Worm (Caenorhabditis elegans): ENCODE data around the gene K07E3.1.

Gene K07E3.1

DNA sequence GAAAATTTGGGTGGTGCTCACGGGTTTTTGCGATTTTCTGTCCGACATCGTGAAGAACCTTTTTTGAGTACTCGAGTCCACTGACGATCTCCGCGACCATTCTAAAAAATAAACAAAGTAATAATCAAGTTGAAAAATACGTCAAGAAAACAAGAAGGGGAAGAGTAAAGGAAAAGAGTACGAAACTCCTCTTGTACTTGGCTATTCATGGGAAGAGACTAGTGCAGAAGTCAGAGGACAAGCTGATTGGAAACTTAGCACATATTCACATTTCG lies 23.9 kb upstream of the K07E3.1 start, which contains the start of gene dao-3:
Gene dao-3, minus strand, starts transcription at position 101 of the 275 bp plus-strand sequence.
- TF ChIP-seq nhr-28 (tag; optimal IDR thresholded peaks at IDR 0.05) (no peak), vab-7 (GFP tag; IDR thresholded peaks at IDR 0.05) (no peak), D1046.2 (GFP tag; IDR thresholded peaks at IDR 0.05) (no peak), zag-1 (tag; optimal IDR thresholded peaks at IDR 0.05) (no peak), nhr-111 (GFP tag; optimal IDR thresholded peaks at IDR 0.05) (no peak), mes-2 (tag; optimal IDR thresholded peaks at IDR 0.05; ENCODE audit: poor library complexity, severe bottlenecking) (no peak), lin-15B (tag; optimal IDR thresholded peaks at IDR 0.05) (no peak), tra-1 (GFP tag; IDR thresholded peaks at IDR 0.05) (no peak), ztf-11 (tag; optimal IDR thresholded peaks at IDR 0.05) (no peak), ceh-32 (tag; optimal IDR thresholded peaks at IDR 0.05; ENCODE audit: poor library complexity) (no peak), hif-1 (tag; optimal IDR thresholded peaks at IDR 0.05) (no peak), lsy-2 (tag; optimal IDR thresholded peaks at IDR 0.05) (no peak), F26F4.8 (GFP tag; conservative IDR thresholded peaks at IDR 0.05) (no peak)

DNA sequence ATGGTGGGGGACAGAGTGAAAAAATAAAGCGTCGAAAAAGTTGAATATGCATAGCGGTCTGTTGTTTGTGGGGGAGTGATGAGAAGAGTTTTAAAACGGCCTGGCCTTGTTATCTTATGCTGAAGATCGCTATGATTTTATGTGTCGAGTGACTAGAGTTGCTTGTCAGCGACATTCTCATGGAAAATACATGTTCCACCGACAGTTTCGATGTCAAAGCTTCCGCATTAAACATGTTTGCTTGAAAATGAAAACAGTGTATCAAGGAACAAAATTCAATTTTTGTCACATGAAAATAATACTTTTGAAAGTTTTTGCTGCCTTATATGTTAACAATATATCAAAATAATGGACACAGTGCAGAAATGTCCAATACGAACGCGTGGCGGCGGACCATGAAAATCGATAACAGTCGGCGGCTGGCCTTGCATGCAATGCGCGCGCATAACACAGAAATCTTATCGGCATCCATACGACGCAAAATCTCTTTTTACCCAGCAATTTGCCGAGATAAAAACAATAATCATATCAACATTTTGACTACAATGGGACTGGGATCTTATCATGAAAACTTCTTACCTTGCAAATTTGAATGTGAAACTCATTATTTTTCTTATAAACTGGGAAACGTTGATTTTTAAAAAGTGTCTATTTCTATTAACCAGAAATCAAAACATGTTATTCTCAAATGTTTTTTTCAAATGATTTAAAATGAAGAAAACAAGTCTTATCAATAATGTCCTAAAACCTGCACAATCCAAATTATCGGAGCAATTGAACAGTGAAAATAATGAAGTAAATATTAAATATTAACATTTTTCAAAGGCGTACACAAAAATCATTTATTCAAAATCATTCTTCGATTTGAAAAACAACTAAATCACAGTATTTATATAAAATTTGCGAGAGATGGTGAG lies 23.3 kb upstream of the K07E3.1 start:
- peak; percentile 47; the same call in 1 of the 2 replicates for TF ChIP-seq T26A8.4 (GFP tag; IDR thresholded peaks at IDR 0.05)
- peak; percentile 45 for TF ChIP-seq mep-1 (tag; optimal IDR thresholded peaks at IDR 0.05)
- TF ChIP-seq zfp-3 (GFP tag; conservative IDR thresholded peaks at IDR 0.05), result peak; percentile 89; the same call in 1 of the 2 replicates
- TF ChIP-seq hlh-11 (tag; optimal IDR thresholded peaks at IDR 0.05), result peak; percentile 15
- no peak for TF ChIP-seq ceh-32 (tag; optimal IDR thresholded peaks at IDR 0.05; ENCODE audit: poor library complexity)
- peak; percentile 87 for TF ChIP-seq aha-1 (tag)
- peak in 1 of 2 experiments; percentile 19 for TF ChIP-seq lsy-2 (tag; optimal IDR thresholded peaks at IDR 0.05)
- TF ChIP-seq T20F7.1 (GFP tag; optimal IDR thresholded peaks at IDR 0.05), result peak; percentile 2
- no peak for TF ChIP-seq zag-1 (tag; optimal IDR thresholded peaks at IDR 0.05)
- TF ChIP-seq ceh-28 (tag; optimal IDR thresholded peaks at IDR 0.05), result peak; percentile 18
- peak; percentile 36; the same call in 1 of the 2 replicates for TF ChIP-seq lin-38 (GFP tag; IDR thresholded peaks at IDR 0.05)
- no peak for TF ChIP-seq daf-8 (GFP tag; IDR thresholded peaks at IDR 0.05)
- peak in 1 of 2 experiments; percentile 54 for TF ChIP-seq unc-62 (GFP tag; optimal IDR thresholded peaks at IDR 0.05 in 1 of 2)
- TF ChIP-seq unc-62 (tag; optimal IDR thresholded peaks at IDR 0.05), result no peak
- TF ChIP-seq ceh-20 (GFP tag; IDR thresholded peaks at IDR 0.05), result 0 out of 2 replicates have a peak, but pooled peaks have one; percentile 27
- peak; percentile 22; the same call in 1 of the 2 replicates for TF ChIP-seq dmd-6 (GFP tag; IDR thresholded peaks at IDR 0.05)
- peak; percentile 16 for TF ChIP-seq nhr-28 (tag; optimal IDR thresholded peaks at IDR 0.05)
- no peak for TF ChIP-seq daf-16 (GFP tag; optimal IDR thresholded peaks at IDR 0.05)
- peak; percentile 87 for TF ChIP-seq daf-16 (tag; optimal IDR thresholded peaks at IDR 0.05)
- no peak for TF ChIP-seq lin-29 (GFP tag; IDR thresholded peaks at IDR 0.05)
- peak; percentile 21 for TF ChIP-seq dve-1 (tag; optimal IDR thresholded peaks at IDR 0.05; ENCODE audit: insufficient read depth)

DNA sequence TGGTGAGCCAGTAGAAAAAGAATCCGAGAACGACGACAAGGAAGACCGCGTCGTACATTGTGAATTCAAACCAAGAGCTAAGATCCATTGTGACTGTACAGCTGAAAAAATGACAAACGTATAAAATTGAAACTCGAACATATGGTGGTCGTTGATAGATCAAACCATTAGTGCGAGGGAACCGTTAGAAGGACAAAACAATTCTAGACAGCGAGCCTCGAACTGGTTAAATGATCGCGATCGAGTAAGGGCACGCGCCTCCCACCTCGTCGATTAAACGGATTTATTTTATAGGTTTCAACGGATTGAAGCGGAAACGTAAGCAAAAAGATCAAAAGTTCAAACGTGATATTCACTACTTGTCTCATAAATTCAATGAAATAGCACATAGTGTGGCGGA lies 21.8 kb upstream of the K07E3.1 start, which contains the start of gene vem-1:
Gene vem-1, minus strand, starts transcription at position 101 of the 400 bp plus-strand sequence.
- 0 out of 2 replicates have a peak, but pooled peaks have one; percentile 13 for TF ChIP-seq vab-7 (GFP tag; IDR thresholded peaks at IDR 0.05)
- no peak for TF ChIP-seq ctbp-1 (GFP tag; IDR thresholded peaks at IDR 0.05)
- no peak for TF ChIP-seq nhr-102 (tag; optimal IDR thresholded peaks at IDR 0.05)
- no peak for TF ChIP-seq mxl-3 (GFP tag; optimal IDR thresholded peaks at IDR 0.05)
- TF ChIP-seq F10B5.3 (tag; optimal IDR thresholded peaks at IDR 0.05), result no peak
- TF ChIP-seq tra-1 (GFP tag; IDR thresholded peaks at IDR 0.05), result 0 out of 2 replicates have a peak, but pooled peaks have one; percentile 35
- TF ChIP-seq hif-1 (tag; optimal IDR thresholded peaks at IDR 0.05), result peak in 1 of 2 experiments; percentile 56
- TF ChIP-seq hmg-1.1 (GFP tag; IDR thresholded peaks at IDR 0.05), result no peak
- TF ChIP-seq zfp-2 (tag; optimal IDR thresholded peaks at IDR 0.05), result no peak
- no peak for TF ChIP-seq ceh-20 (GFP tag; IDR thresholded peaks at IDR 0.05)
- no peak for TF ChIP-seq pqm-1 (tag; optimal IDR thresholded peaks at IDR 0.05)
- no peak for TF ChIP-seq aly-2 (tag; optimal IDR thresholded peaks at IDR 0.05)
- TF ChIP-seq lim-7 (GFP tag; IDR thresholded peaks at IDR 0.05), result 0 out of 2 replicates have a peak, but pooled peaks have one; percentile 40
- peak; percentile 18 for TF ChIP-seq sdz-12 (GFP tag; optimal IDR thresholded peaks at IDR 0.05)
